Worm (Caenorhabditis elegans) whole organism, L4 larva: Measurements from ENCODE around the gene har-1.
A peak's percentile ranks its signal among the peaks of the same experiment; 100 is the strongest.

Source experiments
- D1046.2 ChIP-seq: fragments of 200-800 bp; sonication (Bioruptor generic); IDR thresholded peaks from 2 replicates; pipeline ENCODE4 v1.3.6; 2022; ENCODE audit warnings: missing genetic modification characterization, missing compliant biosample characterization
- F10B5.3 ChIP-seq: sonication (generic microtip); optimal IDR thresholded peaks from 2 replicates; lab custom pipeline; 2016; ENCODE audit warnings: mild to moderate bottlenecking, missing genetic modification characterization, missing compliant biosample characterization
- F26F4.8 ChIP-seq: fragments of 200-800 bp; sonication (Bioruptor generic); conservative IDR thresholded peaks from 2 replicates; pipeline ENCODE4 v1.3.6; 2022; ENCODE audit warnings: missing genetic modification characterization, missing compliant biosample characterization
- F44E2.7 ChIP-seq: fragments of 200-800 bp; sonication (Bioruptor generic); IDR thresholded peaks from 2 replicates; pipeline ENCODE4 v2.1.2; 2022; ENCODE audit warnings: missing genetic modification characterization, missing compliant biosample characterization
- Y48G9A.11 ChIP-seq: fragments of 200-800 bp; sonication (Bioruptor generic); IDR thresholded peaks from 2 replicates; pipeline ENCODE4 v1.3.6; 2022; ENCODE audit warnings: missing genetic modification reagents, missing genetic modification characterization, missing compliant biosample characterization
- Y5F2A.4 ChIP-seq: fragments of 200-800 bp; sonication (Bioruptor generic); optimal IDR thresholded peaks from 2 replicates; lab custom pipeline; 2018; ENCODE audit warnings: mild to moderate bottlenecking, missing genetic modification characterization, missing compliant biosample characterization
- Y75B8A.6 ChIP-seq: fragments of 200-800 bp; sonication (Bioruptor generic); IDR thresholded peaks from 2 replicates; pipeline ENCODE4 v1.3.6; 2022; ENCODE audit warnings: missing genetic modification reagents, missing genetic modification characterization, missing compliant biosample characterization
- ZK337.2 ChIP-seq: fragments of 200-800 bp; sonication (Bioruptor generic); IDR thresholded peaks from 2 replicates; pipeline ENCODE4 v1.3.6; 2022; ENCODE audit warnings: missing genetic modification reagents, missing genetic modification characterization, missing compliant biosample characterization
- ZK546.5 ChIP-seq, 2 experiments: sonication (generic microtip); optimal IDR thresholded peaks; 2 replicates each; lab custom pipeline; 2017; ENCODE audit warnings: missing biosample characterization in 2 of 2, missing genetic modification characterization in 2 of 2
- aha-1 ChIP-seq: fragments of 150-350 bp; peaks from one replicate; lab custom pipeline; 2014; ENCODE audit warnings: missing biosample characterization, missing genetic modification characterization
- ama-1 ChIP-seq: fragments of 150-350 bp; optimal IDR thresholded peaks from 2 replicates; lab custom pipeline; 2014; ENCODE audit warnings: inconsistent platforms, mixed read lengths
- ceh-28 ChIP-seq: fragments of 150-350 bp; optimal IDR thresholded peaks from 2 replicates; lab custom pipeline; 2014; ENCODE audit warnings: missing biosample characterization, missing genetic modification reagents, missing genetic modification characterization
- ceh-44 ChIP-seq: fragments of 200-800 bp; sonication (Bioruptor generic); IDR thresholded peaks from 2 replicates; pipeline ENCODE4 v1.3.6; 2022; ENCODE audit warnings: missing genetic modification reagents, missing genetic modification characterization, missing compliant biosample characterization
- ceh-82 ChIP-seq: sonication (generic microtip); optimal IDR thresholded peaks from 2 replicates; lab custom pipeline; 2017; ENCODE audit warnings: missing biosample characterization, missing genetic modification characterization
- ctbp-1 ChIP-seq: fragments of 200-800 bp; sonication (Bioruptor generic); IDR thresholded peaks from 2 replicates; pipeline ENCODE4 v1.3.6; 2022; ENCODE audit warnings: missing genetic modification reagents, missing genetic modification characterization, missing compliant biosample characterization
- daf-8 ChIP-seq: fragments of 200-800 bp; sonication (Bioruptor generic); IDR thresholded peaks from 2 replicates; pipeline ENCODE4 v1.3.6; 2022; ENCODE audit warnings: missing genetic modification characterization, missing compliant biosample characterization
- dmd-6 ChIP-seq: fragments of 200-800 bp; sonication (Bioruptor generic); IDR thresholded peaks from 2 replicates; pipeline ENCODE4 v1.3.6; 2022; ENCODE audit warnings: missing genetic modification reagents, missing genetic modification characterization, missing compliant biosample characterization
- dve-1 ChIP-seq: sonication (generic microtip); optimal IDR thresholded peaks from 2 replicates; lab custom pipeline; 2017; ENCODE audit warnings: antibody characterized with exemption, mild to moderate bottlenecking, missing genetic modification characterization, missing compliant biosample characterization; ENCODE audit not compliant: insufficient read depth
- fos-1 ChIP-seq: fragments of 150-350 bp; optimal IDR thresholded peaks from 2 replicates; lab custom pipeline; 2014; ENCODE audit warnings: missing biosample characterization, missing genetic modification characterization
- gei-8 ChIP-seq: fragments of 200-800 bp; sonication (Bioruptor generic); optimal IDR thresholded peaks from 2 replicates; lab custom pipeline; 2018; ENCODE audit warnings: mild to moderate bottlenecking, missing genetic modification characterization, missing compliant biosample characterization
- hif-1 ChIP-seq, 2 experiments: sonication (generic microtip); optimal IDR thresholded peaks; 2 replicates each; lab custom pipeline; 2016 to 2017; ENCODE audit warnings: missing compliant biosample characterization in 2 of 2, missing genetic modification characterization in 2 of 2, missing genetic modification reagents in 2 of 2, missing genotype in 2 of 2, mild to moderate bottlenecking in 1 of 2
- hlh-11 ChIP-seq: fragments of 200-800 bp; sonication (Bioruptor generic); optimal IDR thresholded peaks from 2 replicates; lab custom pipeline; 2018; ENCODE audit warnings: mild to moderate bottlenecking, missing genetic modification characterization, missing compliant biosample characterization
- hlh-30 ChIP-seq: sonication (generic microtip); optimal IDR thresholded peaks from 2 replicates; lab custom pipeline; 2017; ENCODE audit warnings: antibody characterized with exemption, mild to moderate bottlenecking, missing genetic modification characterization, missing compliant biosample characterization; ENCODE audit not compliant: insufficient read depth
- hmg-1.1 ChIP-seq: fragments of 200-800 bp; sonication (Bioruptor generic); IDR thresholded peaks from 2 replicates; pipeline ENCODE4 v1.3.6; 2022; ENCODE audit warnings: missing genetic modification reagents, missing genetic modification characterization, missing compliant biosample characterization
- lim-7 ChIP-seq: fragments of 200-800 bp; sonication (Bioruptor generic); IDR thresholded peaks from 2 replicates; pipeline ENCODE4 v1.3.6; 2022; ENCODE audit warnings: missing genetic modification characterization, missing compliant biosample characterization
- lin-1 ChIP-seq: fragments of 200-800 bp; sonication (Bioruptor generic); IDR thresholded peaks from 2 replicates; pipeline ENCODE4 v1.3.6; 2022; ENCODE audit warnings: missing genetic modification reagents, missing genetic modification characterization, missing compliant biosample characterization
- lin-13 ChIP-seq: fragments of 150-350 bp; optimal IDR thresholded peaks from 2 replicates; lab custom pipeline; 2014; ENCODE audit warnings: missing biosample characterization, missing genetic modification reagents, missing genetic modification characterization
- lin-29 ChIP-seq: fragments of 200-800 bp; sonication (Bioruptor generic); IDR thresholded peaks from 2 replicates; pipeline ENCODE4 v1.3.6; 2022; ENCODE audit warnings: missing genetic modification reagents, missing genetic modification characterization, missing compliant biosample characterization
- lin-38 ChIP-seq: fragments of 200-800 bp; sonication (Bioruptor generic); IDR thresholded peaks from 2 replicates; pipeline ENCODE4 v1.3.6; 2022; ENCODE audit warnings: missing genetic modification reagents, missing genetic modification characterization, missing compliant biosample characterization
- lir-3 ChIP-seq: sonication (generic microtip); optimal IDR thresholded peaks from 2 replicates; lab custom pipeline; 2016; ENCODE audit warnings: mild to moderate bottlenecking, missing genetic modification characterization, missing compliant biosample characterization
- lsy-2 ChIP-seq, 2 experiments: fragments of 150-350 bp in 1 of 2; sonication (generic microtip) in 1 of 2; optimal IDR thresholded peaks; 2 replicates each; lab custom pipeline; 2014 to 2017; ENCODE audit warnings: missing biosample characterization in 2 of 2, missing genetic modification characterization in 2 of 2
- mep-1 ChIP-seq: fragments of 150-350 bp; sonication (generic microtip); optimal IDR thresholded peaks from 3 replicates; lab custom pipeline; 2014; ENCODE audit warnings: missing biosample characterization, missing genetic modification characterization
- mes-2 ChIP-seq: sonication (generic microtip); optimal IDR thresholded peaks from 2 replicates; lab custom pipeline; 2016; ENCODE audit warnings: missing genotype, mild to moderate bottlenecking, missing genetic modification characterization, missing compliant biosample characterization; ENCODE audit not compliant: poor library complexity, severe bottlenecking
- mxl-2 ChIP-seq: fragments of 200-800 bp; sonication (Bioruptor generic); conservative IDR thresholded peaks from 2 replicates; pipeline ENCODE4 v1.3.6; 2022; ENCODE audit warnings: missing genetic modification reagents, missing genetic modification characterization, missing compliant biosample characterization
- mxl-3 ChIP-seq: fragments of 200-800 bp; sonication (Bioruptor generic); optimal IDR thresholded peaks from 2 replicates; lab custom pipeline; 2018; ENCODE audit warnings: mild to moderate bottlenecking, missing genetic modification characterization, missing compliant biosample characterization
- nhr-10 ChIP-seq: fragments of 150-350 bp; optimal IDR thresholded peaks from 2 replicates; lab custom pipeline; 2014; ENCODE audit warnings: missing biosample characterization, missing genetic modification characterization
- nhr-102 ChIP-seq: sonication (generic microtip); optimal IDR thresholded peaks from 2 replicates; lab custom pipeline; 2016; ENCODE audit warnings: mild to moderate bottlenecking, missing genetic modification characterization, moderate library complexity, missing compliant biosample characterization
- nhr-11 ChIP-seq: fragments of 150-350 bp; optimal IDR thresholded peaks from 2 replicates; lab custom pipeline; 2014; ENCODE audit warnings: missing biosample characterization, missing genetic modification characterization
- nhr-28 ChIP-seq: fragments of 150-350 bp; optimal IDR thresholded peaks from 2 replicates; lab custom pipeline; 2014; ENCODE audit warnings: missing biosample characterization, missing genetic modification characterization
- nhr-48 ChIP-seq: sonication (generic microtip); optimal IDR thresholded peaks from 2 replicates; lab custom pipeline; 2016; ENCODE audit warnings: mild to moderate bottlenecking, missing genetic modification characterization, missing compliant biosample characterization
- nhr-76 ChIP-seq: fragments of 150-350 bp; optimal IDR thresholded peaks from 2 replicates; lab custom pipeline; 2014; ENCODE audit warnings: missing biosample characterization, missing genetic modification characterization
- nhr-77 ChIP-seq: fragments of 150-350 bp; optimal IDR thresholded peaks from 2 replicates; lab custom pipeline; 2014; ENCODE audit warnings: missing biosample characterization, missing genetic modification characterization
- pha-4 ChIP-seq, 2 experiments: fragments of 150-350 bp in 1 of 2; fragments of 200-800 bp in 1 of 2; sonication (Bioruptor generic) in 1 of 2; IDR thresholded peaks in 1 of 2; optimal IDR thresholded peaks in 1 of 2; 2 replicates each; pipeline versions ENCODE4 v1.3.6 to Lab custom; 2014 to 2022; ENCODE audit warnings: missing genetic modification characterization in 2 of 2, missing genetic modification reagents in 2 of 2, missing biosample characterization in 1 of 2, missing compliant biosample characterization in 1 of 2
- php-3 ChIP-seq: fragments of 200-800 bp; sonication (Bioruptor generic); IDR thresholded peaks from 2 replicates; pipeline ENCODE4 v1.3.6; 2022; ENCODE audit warnings: missing genetic modification reagents, missing genetic modification characterization, missing compliant biosample characterization
- rbr-2 ChIP-seq: sonication (generic microtip); optimal IDR thresholded peaks from 2 replicates; lab custom pipeline; 2016; ENCODE audit warnings: missing genotype, missing genetic modification characterization, missing compliant biosample characterization
- tag-97 ChIP-seq: fragments of 200-800 bp; sonication (Bioruptor generic); IDR thresholded peaks from 2 replicates; pipeline ENCODE4 v1.3.6; 2022; ENCODE audit warnings: missing genetic modification characterization, missing compliant biosample characterization
- unc-130 ChIP-seq: sonication (generic microtip); optimal IDR thresholded peaks from 2 replicates; lab custom pipeline; 2016; ENCODE audit warnings: missing genetic modification reagents, missing genetic modification characterization, missing compliant biosample characterization
- zag-1 ChIP-seq: fragments of 150-350 bp; optimal IDR thresholded peaks from 2 replicates; lab custom pipeline; 2014; ENCODE audit warnings: missing biosample characterization, missing genetic modification characterization
- zip-11 ChIP-seq: fragments of 200-800 bp; sonication (Bioruptor generic); IDR thresholded peaks from 2 replicates; pipeline ENCODE4 v1.3.6; 2022; ENCODE audit warnings: missing genetic modification characterization, missing compliant biosample characterization
- zip-2 ChIP-seq: fragments of 150-350 bp; optimal IDR thresholded peaks from 2 replicates; lab custom pipeline; 2014; ENCODE audit warnings: missing biosample characterization, missing genetic modification characterization
- ztf-7 ChIP-seq: fragments of 150-350 bp; optimal IDR thresholded peaks from 2 replicates; lab custom pipeline; 2014; ENCODE audit warnings: missing biosample characterization, missing genetic modification characterization

The har-1 gene

ce11 chrIII:4196301-4196987 lies 44.6 kb downstream of the har-1 start (continued):
- TF ChIP-seq daf-8 (GFP tag; lab: Robert Waterston, UW) (no peak), nhr-10 (tag; lab: Kevin White, UChicago) (no peak), lim-7 (GFP tag; lab: Robert Waterston, UW) (no peak), F10B5.3 (tag; lab: Kevin White, UChicago) (no peak), php-3 (GFP tag; lab: Robert Waterston, UW) (no peak), Y75B8A.6 (GFP tag; lab: Robert Waterston, UW) (no peak), dve-1 (tag; lab: Kevin White, UChicago) (no peak), ama-1 (no peak), Y48G9A.11 (GFP tag; lab: Robert Waterston, UW) (peak; percentile 52; the same call in 1 of the 2 replicates), lin-13 (GFP tag; lab: Kevin White, UChicago) (no peak), lir-3 (no peak), zip-2 (no peak), rbr-2 (tag; lab: Kevin White, UChicago) (peak; percentile 45), ceh-28 (tag; lab: Kevin White, UChicago) (no peak), nhr-76 (tag; lab: Kevin White, UChicago) (no peak), lin-38 (GFP tag; lab: Robert Waterston, UW) (peak; percentile 30; the same call in 1 of the 2 replicates), hlh-30 (peak; percentile 95), dmd-6 (0 out of 2 replicates have a peak, but pooled peaks have one; percentile 9), zip-11 (GFP tag; lab: Robert Waterston, UW) (no peak), unc-130 (GFP tag; lab: Kevin White, UChicago) (peak; percentile 45), ZK546.5 (tag; optimal IDR thresholded peaks at IDR 0.05; lab: Kevin White, UChicago) (no peak), nhr-11 (no peak), fos-1 (tag; lab: Kevin White, UChicago) (no peak), mxl-3 (peak; percentile 38), mes-2 (peak; percentile 86), Y5F2A.4 (GFP tag; lab: Kevin White, UChicago) (no peak), nhr-102 (tag; lab: Kevin White, UChicago) (no peak), ctbp-1 (GFP tag; lab: Robert Waterston, UW) (no peak), lin-29 (GFP tag; lab: Robert Waterston, UW) (no peak), hif-1 (tag; optimal IDR thresholded peaks at IDR 0.05; lab: Kevin White, UChicago) (peak in 1 of 2 experiments; percentile 67), nhr-48 (tag; lab: Kevin White, UChicago) (no peak), F44E2.7 (GFP tag; lab: Robert Waterston, UW) (no peak), tag-97 (GFP tag; lab: Robert Waterston, UW) (no peak), zag-1 (no peak), nhr-77 (tag; lab: Kevin White, UChicago) (no peak), ceh-82 (tag; lab: Kevin White, UChicago) (no peak), hmg-1.1 (peak; percentile 68), ZK337.2 (GFP tag; lab: Robert Waterston, UW) (no peak), gei-8 (GFP tag; lab: Kevin White, UChicago) (no peak), lin-1 (GFP tag; lab: Robert Waterston, UW) (no peak), pha-4 (GFP tag; IDR thresholded peaks at IDR 0.05; lab: Robert Waterston, UW) (no peak), pha-4 (tag; optimal IDR thresholded peaks at IDR 0.05; lab: Kevin White, UChicago) (no peak), ceh-44 (no peak), nhr-28 (tag; lab: Kevin White, UChicago) (no peak), mep-1 (tag; lab: Kevin White, UChicago) (peak; percentile 65), lsy-2 (tag; optimal IDR thresholded peaks at IDR 0.05; lab: Kevin White, UChicago) (peak; percentile 49 to 82), hlh-11 (tag; lab: Kevin White, UChicago) (peak; percentile 25), F26F4.8 (no peak), D1046.2 (GFP tag; lab: Robert Waterston, UW) (no peak), mxl-2 (GFP tag; lab: Robert Waterston, UW) (no peak), ztf-7 (tag; lab: Kevin White, UChicago) (no peak), aha-1 (tag; lab: Kevin White, UChicago) (peak; percentile 87)
